Fruit fly (Drosophila melanogaster): ENCODE data around the gene Ctu2.

The Ctu2 gene

dm6 chr2L:19459404-19459803 is 33.6 kb downstream of the Ctu2 start:
- TF ChIP-seq noc (tag; optimal IDR thresholded peaks at IDR 0.05): no peak

DNA sequence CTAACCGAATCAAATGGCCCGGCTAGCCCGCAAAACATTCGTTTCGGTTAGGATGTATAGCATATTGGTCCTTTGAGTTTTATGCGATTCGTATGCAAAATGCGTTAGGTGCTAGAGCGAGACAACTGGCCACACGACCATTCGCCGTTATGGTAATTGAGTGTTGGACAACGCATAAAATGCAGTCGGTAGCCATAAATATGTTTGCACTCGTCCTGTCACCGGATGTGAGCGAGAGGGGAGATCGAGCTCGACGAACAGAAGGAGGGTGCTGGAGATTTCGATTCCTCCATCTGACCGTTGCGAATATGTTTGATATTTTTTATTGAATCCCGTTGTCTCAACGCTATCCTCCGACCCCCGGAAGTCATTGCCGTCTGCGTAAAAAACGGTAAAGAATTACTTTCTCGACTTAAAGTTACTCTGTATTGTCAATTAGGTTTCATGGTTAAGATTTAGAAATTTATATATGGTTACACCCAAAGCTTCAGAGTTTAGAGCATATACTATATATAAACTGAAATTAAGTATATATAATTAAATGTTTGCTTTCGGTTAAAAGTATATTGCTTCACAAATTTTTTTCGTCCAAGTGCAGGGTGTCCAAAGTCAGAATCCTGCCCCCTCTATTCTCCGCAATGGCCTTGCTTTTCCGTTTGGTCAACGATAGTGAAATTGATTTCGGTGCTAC is 35.0 kb downstream of the Ctu2 start:
- no peak for TF ChIP-seq noc (tag; optimal IDR thresholded peaks at IDR 0.05)

DNA sequence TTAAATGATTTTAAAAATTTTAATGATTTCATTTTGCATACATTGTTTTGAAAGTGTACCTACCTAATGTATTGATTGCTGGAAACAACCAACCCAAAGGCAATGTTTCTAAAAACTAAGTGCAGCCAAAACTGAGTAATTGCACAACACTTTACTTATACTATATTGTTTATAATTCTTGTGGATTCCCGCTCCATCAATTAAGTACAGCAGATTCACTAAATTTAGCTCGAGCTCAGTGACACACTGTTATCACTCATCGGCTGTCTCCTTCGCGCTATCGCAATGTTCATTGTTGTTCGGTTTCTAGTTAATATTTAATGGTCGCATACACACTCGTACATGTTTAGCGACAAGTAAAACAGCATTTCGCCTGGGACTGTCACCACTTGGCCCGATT is 37.3 kb downstream of the Ctu2 start:
- no peak for TF ChIP-seq noc (tag; optimal IDR thresholded peaks at IDR 0.05)

DNA sequence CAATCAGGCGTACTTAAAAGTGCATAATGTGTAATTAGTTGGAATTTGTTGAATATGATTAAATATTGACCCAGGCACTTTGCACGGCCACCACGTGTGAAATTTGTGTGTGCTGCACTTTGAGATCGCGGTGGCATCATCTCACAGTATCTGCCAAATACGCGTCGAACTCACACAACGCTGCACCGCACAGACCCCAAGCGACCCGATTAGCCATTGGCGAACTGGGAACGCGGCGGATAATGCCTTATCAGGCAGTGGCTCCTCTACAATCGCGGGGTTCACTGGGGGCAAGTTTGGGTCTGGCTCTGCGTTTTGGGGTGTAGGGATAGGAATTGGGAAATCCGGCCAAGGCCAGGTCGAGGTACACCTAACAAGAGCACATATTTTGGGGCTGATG is 37.8 kb downstream of the Ctu2 start:
- no peak for TF ChIP-seq noc (tag; optimal IDR thresholded peaks at IDR 0.05)

- TF ChIP-seq noc (tag; optimal IDR thresholded peaks at IDR 0.05): no peak
Observed at dm6 chr2L:19454070-19454751, 38.8 kb downstream of the Ctu2 start, which contains the start of gene CG10026. Gene CG10026, plus strand, starts transcription at chr2L:19454256.

- TF ChIP-seq noc (tag; optimal IDR thresholded peaks at IDR 0.05): no peak
Observed at dm6 chr2L:19453381-19453780, 39.7 kb downstream of the Ctu2 start, which contains the start of gene Top2. Gene Top2, minus strand, starts transcription at chr2L:19453490.

DNA sequence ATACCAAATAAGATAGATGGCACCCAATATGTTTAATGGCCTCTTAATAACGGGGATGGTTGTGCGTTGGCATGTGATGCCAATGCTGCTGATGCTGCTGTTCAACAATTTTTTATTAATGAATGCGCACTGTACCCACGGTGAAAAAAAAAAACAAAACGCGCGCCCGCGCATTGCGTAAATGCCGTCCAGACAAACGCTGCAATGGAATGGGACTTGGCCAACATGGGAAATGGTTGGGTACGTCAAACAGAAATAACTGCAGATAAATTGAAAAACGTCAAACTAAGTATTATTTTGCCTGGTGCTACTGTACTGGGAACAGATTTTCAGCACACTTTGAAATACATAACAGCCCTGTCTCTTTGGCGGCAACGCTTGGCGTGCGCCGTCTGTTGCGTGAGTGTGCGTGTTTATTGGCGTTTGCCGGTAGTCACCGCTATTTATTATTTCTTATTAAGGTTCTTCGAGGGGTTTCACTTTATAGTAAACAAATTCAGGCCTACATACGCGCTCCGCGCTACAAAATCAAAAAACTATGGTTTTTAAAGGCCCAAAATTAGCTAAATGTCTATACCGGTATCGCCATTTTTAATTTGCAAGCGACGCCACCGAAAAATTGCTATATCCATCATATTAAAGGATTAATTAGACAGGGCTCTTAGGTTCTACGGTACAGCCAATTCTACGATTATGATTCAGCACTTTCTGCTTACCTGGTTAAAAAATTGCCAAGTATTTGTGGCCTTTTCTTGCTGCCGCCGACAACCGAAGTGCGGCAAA is 40.3 kb downstream of the Ctu2 start:
- TF ChIP-seq noc (tag; optimal IDR thresholded peaks at IDR 0.05): peak; percentile 7

DNA sequence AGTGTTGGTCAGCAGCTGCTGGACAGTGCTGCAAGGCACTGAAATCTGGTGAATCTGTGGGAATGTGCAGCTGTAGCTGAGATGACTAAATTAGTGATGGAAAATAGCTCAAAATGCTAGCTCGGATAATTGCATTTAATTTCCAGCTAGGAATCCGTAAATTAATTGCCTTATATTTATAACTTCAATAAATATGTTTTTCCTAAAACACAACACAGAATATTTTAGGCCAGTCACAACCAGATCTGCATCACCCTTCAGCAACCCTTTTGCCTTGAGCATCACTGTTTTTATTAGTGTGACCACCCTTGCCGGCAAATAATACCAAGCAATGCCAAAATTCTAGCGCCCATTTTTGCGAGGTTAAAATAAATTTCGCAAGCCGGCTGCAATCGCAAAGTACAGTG is 48.3 kb downstream of the Ctu2 start, which contains the start of gene Hs2st:
Gene Hs2st, minus strand, starts transcription at position 17 of the 407 bp plus-strand sequence.
- TF ChIP-seq noc (tag; optimal IDR thresholded peaks at IDR 0.05): peak; percentile 91

DNA sequence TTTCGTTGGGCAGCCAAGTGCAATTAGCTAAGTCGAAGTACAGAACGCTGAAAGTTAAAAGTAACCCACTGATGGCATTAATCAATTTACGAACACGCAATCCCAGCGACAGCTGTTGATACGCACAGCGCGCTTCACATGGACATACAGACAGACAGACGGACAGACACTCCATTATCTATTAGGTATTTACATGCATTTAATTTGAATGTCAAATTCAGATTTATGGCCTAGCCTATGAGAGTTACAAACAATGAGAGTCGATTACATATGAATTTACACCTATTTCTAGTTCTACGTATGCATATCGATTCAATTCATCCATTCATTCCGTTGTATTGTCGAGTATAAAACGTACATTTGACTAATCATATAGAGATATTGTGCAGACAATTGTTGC is 50.4 kb downstream of the Ctu2 start, which contains the start of gene CG10237:
Gene CG10237, minus strand, starts transcription at position 101 of the 400 bp plus-strand sequence.
- TF ChIP-seq noc (tag; optimal IDR thresholded peaks at IDR 0.05): no peak

DNA sequence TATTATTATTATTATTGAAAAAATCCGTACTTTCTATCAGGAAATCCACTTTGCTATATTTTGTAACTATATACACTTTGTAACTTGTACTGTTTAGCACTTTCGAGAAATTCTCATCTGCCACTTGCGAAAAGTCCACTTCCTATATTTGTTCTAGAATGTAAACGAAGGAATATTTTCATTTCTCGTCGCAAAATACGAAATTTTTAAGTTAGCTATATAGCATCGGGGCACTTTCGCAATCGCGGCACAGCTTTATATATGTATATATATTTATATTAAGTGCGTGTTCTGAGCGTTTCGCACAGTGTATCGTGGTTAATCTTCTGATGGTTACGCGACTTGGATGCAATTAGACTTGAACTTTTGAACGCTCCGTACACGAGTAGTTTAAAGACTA is 51.3 kb downstream of the Ctu2 start, which contains the start of gene RanGAP:
Gene RanGAP, plus strand, starts transcription at position 169 of the 400 bp plus-strand sequence.
- TF ChIP-seq noc (tag; optimal IDR thresholded peaks at IDR 0.05): no peak

Data from whole organism, larva.